Worm (Caenorhabditis elegans): ENCODE measurements around the gene Y56A3A.31.

The Y56A3A.31 gene

ce11 chrIII:11974414-11974813, at the start of gene Y56A3A.31:
Y56A3A.31 (plus strand) TSS chrIII:11974477.
- TF ChIP-seq sdz-38 (tag; optimal IDR thresholded peaks at IDR 0.05) (no peak), nhr-120 (GFP tag; IDR thresholded peaks at IDR 0.05) (no peak), K12H6.12 (tag; optimal IDR thresholded peaks at IDR 0.05) (no peak), lin-54 (GFP tag; optimal IDR thresholded peaks at IDR 0.05) (peak; percentile 22)

DNA sequence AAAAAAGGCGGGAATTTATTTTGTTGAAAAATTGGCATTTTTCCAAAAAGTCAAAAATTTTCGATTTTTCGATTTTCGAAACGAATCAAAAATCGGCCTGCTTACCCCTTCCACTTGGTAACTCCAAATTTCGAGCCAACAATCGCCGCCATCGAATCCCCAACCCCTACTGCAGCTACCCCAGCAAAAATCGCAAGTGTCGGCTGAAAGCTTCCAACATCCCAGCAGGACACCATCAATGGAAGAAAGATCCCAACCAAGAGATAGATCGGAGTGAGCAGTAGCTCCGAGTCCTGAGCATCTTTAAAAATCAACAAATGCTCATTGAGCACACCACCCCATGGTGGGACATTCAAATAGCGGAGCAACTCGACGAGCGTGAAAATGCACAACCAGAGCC, 43.4 kb upstream of the Y56A3A.31 start:
- no peak for TF ChIP-seq unc-130 (GFP tag; optimal IDR thresholded peaks at IDR 0.05)
- no peak for TF ChIP-seq F55B11.4 (tag; optimal IDR thresholded peaks at IDR 0.05; ENCODE audit: borderline replicate concordance, insufficient read depth)
- TF ChIP-seq zfh-2 (GFP tag; conservative IDR thresholded peaks at IDR 0.05) = 0 out of 2 replicates have a peak, but pooled peaks have one; percentile 17
- no peak for TF ChIP-seq fkh-3 (tag; optimal IDR thresholded peaks at IDR 0.05)

DNA sequence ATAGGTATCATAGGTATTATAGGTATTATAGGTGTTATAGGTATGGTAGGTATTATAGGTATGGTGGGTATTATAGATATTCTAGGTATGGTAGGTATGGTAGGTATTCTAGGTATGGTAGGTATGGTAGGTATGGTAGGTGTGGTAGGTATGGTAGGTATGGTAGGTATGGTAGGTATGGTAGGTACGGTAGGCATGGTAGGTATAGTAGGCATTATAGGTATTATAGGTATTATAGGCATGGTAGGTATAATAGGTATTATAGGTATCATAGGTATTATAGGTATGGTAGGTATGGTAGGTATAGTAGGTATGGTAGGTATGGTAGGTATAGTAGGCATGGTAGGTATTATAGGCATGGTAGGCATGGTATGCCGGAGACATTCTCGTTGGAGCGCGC, 42.3 kb upstream of the Y56A3A.31 start:
- TF ChIP-seq akir-1 (GFP tag; optimal IDR thresholded peaks at IDR 0.05) (no peak), nhr-120 (GFP tag; IDR thresholded peaks at IDR 0.05) (no peak), madf-3 (GFP tag; IDR thresholded peaks at IDR 0.05) (0 out of 2 replicates have a peak, but pooled peaks have one; percentile 58), sea-2 (GFP tag; IDR thresholded peaks at IDR 0.05) (no peak), hlh-12 (tag; optimal IDR thresholded peaks at IDR 0.05) (no peak), Y56A3A.18 (GFP tag; IDR thresholded peaks at IDR 0.05) (no peak)

ce11 chrIII:11933539-11933938, 40.7 kb upstream of the Y56A3A.31 start, which contains the start of gene dolk-1:
dolk-1 (minus strand) TSS chrIII:11933639.
- TF ChIP-seq nhr-27 (tag; optimal IDR thresholded peaks at IDR 0.05) = no peak
- TF ChIP-seq cebp-1 (GFP tag; IDR thresholded peaks at IDR 0.05) = no peak
- TF ChIP-seq cebp-1 (tag; optimal IDR thresholded peaks at IDR 0.05) = peak; percentile 31
- TF ChIP-seq atf-7 (tag; optimal IDR thresholded peaks at IDR 0.05) = no peak
- TF ChIP-seq attf-6 (GFP tag; IDR thresholded peaks at IDR 0.05) = no peak

ce11 chrIII:11935032-11935947, 39.0 kb upstream of the Y56A3A.31 start:
- TF ChIP-seq aptf-2 (GFP tag; conservative IDR thresholded peaks at IDR 0.05) (no peak), repo-1 (tag; optimal IDR thresholded peaks at IDR 0.05) (no peak), F10E7.11 (tag; optimal IDR thresholded peaks at IDR 0.05) (no peak), nfyb-1 (GFP tag; IDR thresholded peaks at IDR 0.05) (peak; percentile 83)

DNA sequence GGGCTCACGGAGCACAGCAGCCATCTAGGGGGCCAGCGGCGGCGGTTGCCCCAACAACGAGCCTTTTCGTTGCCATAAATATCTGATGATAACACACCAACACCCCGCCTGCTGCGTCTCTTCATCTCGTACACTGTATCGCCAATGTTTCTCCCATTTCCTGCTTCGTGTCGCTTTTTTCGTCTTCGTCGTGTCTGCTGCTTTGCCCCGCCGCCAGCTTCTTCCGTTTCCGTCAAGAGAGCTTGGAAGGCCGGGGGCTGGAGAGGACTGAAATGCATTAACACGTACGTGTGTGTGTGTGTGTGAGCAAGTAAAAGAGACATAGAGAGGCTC, 38.4 kb upstream of the Y56A3A.31 start:
- TF ChIP-seq zfh-2 (GFP tag; conservative IDR thresholded peaks at IDR 0.05) (peak; percentile 88), nfya-1 (tag; optimal IDR thresholded peaks at IDR 0.05; ENCODE audit: borderline replicate concordance, insufficient read depth) (no peak), cebp-1 (GFP tag; IDR thresholded peaks at IDR 0.05) (peak; percentile 22; the same call in 1 of the 2 replicates), cebp-1 (tag; optimal IDR thresholded peaks at IDR 0.05) (peak; percentile 3), snpc-4 (GFP tag; optimal IDR thresholded peaks at IDR 0.05) (peak; percentile 17), snpc-4 (tag; optimal IDR thresholded peaks at IDR 0.05) (peak in 3 of 4 experiments; percentile 29 to 48 (median 38)), Y56A3A.18 (GFP tag; IDR thresholded peaks at IDR 0.05) (no peak), ztf-28 (GFP tag; IDR thresholded peaks at IDR 0.05) (no peak), K12H6.12 (tag; optimal IDR thresholded peaks at IDR 0.05) (peak; percentile 38), hmg-1.2 (GFP tag; IDR thresholded peaks at IDR 0.05) (peak; percentile 53; the same call in 1 of the 2 replicates), F23B12.7 (tag; optimal IDR thresholded peaks at IDR 0.05; ENCODE audit: insufficient read depth) (no peak), pbrm-1 (GFP tag; IDR thresholded peaks at IDR 0.05) (no peak), dpff-1 (tag; optimal IDR thresholded peaks at IDR 0.05) (no peak)
